Worm (Caenorhabditis elegans): ENCODE measurements around the gene srg-28.

DNA sequence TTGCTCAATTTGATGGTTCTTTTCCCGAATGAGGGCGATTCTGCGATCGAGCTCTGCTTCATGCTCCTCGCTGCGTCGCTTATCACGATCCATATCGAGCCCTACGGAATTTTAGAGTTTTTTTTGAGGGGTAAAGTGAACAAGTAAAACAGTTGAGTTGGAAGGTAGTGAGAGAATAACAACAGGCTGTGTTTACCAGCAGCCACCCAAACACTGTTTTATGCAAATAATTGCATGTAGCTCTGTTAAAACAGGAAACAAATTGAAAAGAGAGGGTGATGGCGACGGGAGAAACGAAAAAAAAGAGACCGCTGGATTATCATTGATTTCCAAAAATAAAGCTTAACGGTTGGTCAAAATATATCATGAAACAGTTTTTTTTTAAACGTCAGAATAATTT, 6.4 kb upstream of the srg-28 start, which contains the start of gene C10G8.8:
- no peak for TF ChIP-seq ceh-28 (tag; optimal IDR thresholded peaks at IDR 0.05)
- TF ChIP-seq ztf-11 (tag; optimal IDR thresholded peaks at IDR 0.05), result no peak
- no peak for TF ChIP-seq ceh-82 (tag; optimal IDR thresholded peaks at IDR 0.05)
- TF ChIP-seq skn-1 (tag; optimal IDR thresholded peaks at IDR 0.05), result no peak
- TF ChIP-seq snpc-4 (tag; optimal IDR thresholded peaks at IDR 0.05), result no peak
- TF ChIP-seq nhr-28 (tag; optimal IDR thresholded peaks at IDR 0.05), result no peak
- no peak for TF ChIP-seq ceh-16 (tag; optimal IDR thresholded peaks at IDR 0.05)
- no peak for TF ChIP-seq nhr-237 (tag; optimal IDR thresholded peaks at IDR 0.05)
- no peak for TF ChIP-seq nhr-25 (tag; optimal IDR thresholded peaks at IDR 0.05)
- TF ChIP-seq elt-2 (tag; optimal IDR thresholded peaks at IDR 0.05), result no peak
- no peak for TF ChIP-seq lin-15B (tag; optimal IDR thresholded peaks at IDR 0.05)
- TF ChIP-seq egl-27 (tag; optimal IDR thresholded peaks at IDR 0.05), result no peak

Measured in whole organism, L3 larva.